Worm (Caenorhabditis elegans) whole organism, L4/young adult: ENCODE measurements around the gene ZK822.9.

ENCODE experiments used
- W03F9.2 ChIP-seq: fragments of 150-350 bp; optimal IDR thresholded peaks from 2 replicates; lab custom pipeline; 2014; ENCODE audit warnings: missing biosample characterization, missing genetic modification characterization
- dao-5 ChIP-seq: sonication (generic microtip); optimal IDR thresholded peaks from 2 replicates; lab custom pipeline; 2016; ENCODE audit warnings: missing genotype, missing genetic modification characterization, moderate library complexity, missing compliant biosample characterization
- him-1 ChIP-seq: sonication (generic microtip); optimal IDR thresholded peaks from 2 replicates; lab custom pipeline; 2016; ENCODE audit warnings: missing genotype, missing genetic modification reagents, missing genetic modification characterization, missing compliant biosample characterization

- TF ChIP-seq him-1 (no peak), dao-5 (tag; lab: Kevin White, UChicago) (no peak), W03F9.2 (tag; lab: Kevin White, UChicago) (no peak)
These were observed 47.3 kb upstream of the ZK822.9 start for ce11 chrIV:11868452-11868851.
